Fruit fly (Drosophila melanogaster) S2 (cell line): ENCODE results near the gene CG2182.

Experiments
- CG8478 ChIP-seq: fragments of >200 bp; optimal IDR thresholded peaks from 2 replicates; lab custom pipeline; 2018
- CTCF ChIP-seq, 2 experiments: fragments of >200 bp; optimal IDR thresholded peaks; 2 replicates each; lab custom pipeline; 2018

- TF ChIP-seq CG8478 (lab: Kevin White, UChicago) (no peak), CTCF (optimal IDR thresholded peaks at IDR 0.05; lab: Kevin White, UChicago) (no peak)
Measured at dm6 chr3R:5620387-5620956, 39.2 kb downstream of the CG2182 start.
